Worm (Caenorhabditis elegans) whole organism, early embryonic: ENCODE results near the gene nhr-54.

Experiments used
- B0310.2 ChIP-seq: sonication (generic microtip); optimal IDR thresholded peaks from 2 replicates; lab custom pipeline; 2016; ENCODE audit warnings: mild to moderate bottlenecking, missing genetic modification characterization, missing compliant biosample characterization
- F13C5.2 ChIP-seq: sonication (generic microtip); optimal IDR thresholded peaks from 2 replicates; lab custom pipeline; 2017; ENCODE audit warnings: mild to moderate bottlenecking, missing genetic modification characterization, inconsistent platforms, missing compliant biosample characterization
- aly-1 ChIP-seq: sonication (generic microtip); optimal IDR thresholded peaks from 2 replicates; lab custom pipeline; 2016; ENCODE audit warnings: missing genetic modification characterization, missing compliant biosample characterization
- ama-1 ChIP-seq: fragments of 150-350 bp; optimal IDR thresholded peaks from 2 replicates; lab custom pipeline; 2014
- ceh-13 ChIP-seq: fragments of 200-800 bp; sonication (Bioruptor generic); optimal IDR thresholded peaks from 2 replicates; lab custom pipeline; 2018; ENCODE audit warnings: mild to moderate bottlenecking, missing genetic modification characterization, missing compliant biosample characterization
- ceh-36 ChIP-seq: sonication (generic microtip); optimal IDR thresholded peaks from 2 replicates; lab custom pipeline; 2016; ENCODE audit warnings: missing genetic modification characterization, inconsistent platforms, missing compliant biosample characterization
- ets-7 ChIP-seq: sonication (generic microtip); optimal IDR thresholded peaks from 2 replicates; lab custom pipeline; 2016; ENCODE audit warnings: missing genotype, missing genetic modification characterization, missing compliant biosample characterization
- flt-1 ChIP-seq: fragments of 200-800 bp; sonication (Bioruptor generic); IDR thresholded peaks from 2 replicates; pipeline ENCODE4 v1.3.6; 2022; ENCODE audit warnings: missing genetic modification characterization, missing compliant biosample characterization
- hmbx-1 ChIP-seq: sonication (generic microtip); optimal IDR thresholded peaks from 2 replicates; lab custom pipeline; 2016; ENCODE audit warnings: mild to moderate bottlenecking, missing genetic modification characterization, missing compliant biosample characterization
- hmg-4 ChIP-seq: fragments of 200-800 bp; sonication (Bioruptor generic); optimal IDR thresholded peaks from 2 replicates; lab custom pipeline; 2018; ENCODE audit warnings: mild to moderate bottlenecking, missing genetic modification characterization, missing compliant biosample characterization
- hnd-1 ChIP-seq: sonication (generic microtip); optimal IDR thresholded peaks from 2 replicates; lab custom pipeline; 2016; ENCODE audit warnings: missing genetic modification characterization, missing compliant biosample characterization
- pes-1 ChIP-seq: fragments of 200-800 bp; sonication (Bioruptor generic); IDR thresholded peaks from 2 replicates; pipeline ENCODE4 v1.3.6; 2022; ENCODE audit warnings: missing genetic modification reagents, missing genetic modification characterization, missing compliant biosample characterization
- scrt-1 ChIP-seq: fragments of 200-800 bp; sonication (Bioruptor generic); IDR thresholded peaks from 2 replicates; pipeline ENCODE4 v1.3.6; 2022; ENCODE audit warnings: missing genetic modification characterization, missing compliant biosample characterization
- sea-1 ChIP-seq: fragments of 200-800 bp; sonication (Bioruptor generic); conservative IDR thresholded peaks from 2 replicates; pipeline ENCODE4 v1.3.6; 2022; ENCODE audit warnings: missing genetic modification characterization, missing compliant biosample characterization
- tbx-11 ChIP-seq: fragments of 200-800 bp; sonication (Bioruptor generic); IDR thresholded peaks from 2 replicates; pipeline ENCODE4 v1.3.6; 2022; ENCODE audit warnings: missing genetic modification characterization, missing compliant biosample characterization
- tbx-37 ChIP-seq: fragments of 200-800 bp; sonication (Bioruptor generic); conservative IDR thresholded peaks from 2 replicates; pipeline ENCODE4 v1.3.6; 2022; ENCODE audit warnings: missing genetic modification reagents, missing genetic modification characterization, missing compliant biosample characterization
- tra-4 ChIP-seq: sonication (generic microtip); optimal IDR thresholded peaks from 2 replicates; lab custom pipeline; 2017; ENCODE audit warnings: missing genetic modification characterization, missing compliant biosample characterization

nhr-54 gene

DNA sequence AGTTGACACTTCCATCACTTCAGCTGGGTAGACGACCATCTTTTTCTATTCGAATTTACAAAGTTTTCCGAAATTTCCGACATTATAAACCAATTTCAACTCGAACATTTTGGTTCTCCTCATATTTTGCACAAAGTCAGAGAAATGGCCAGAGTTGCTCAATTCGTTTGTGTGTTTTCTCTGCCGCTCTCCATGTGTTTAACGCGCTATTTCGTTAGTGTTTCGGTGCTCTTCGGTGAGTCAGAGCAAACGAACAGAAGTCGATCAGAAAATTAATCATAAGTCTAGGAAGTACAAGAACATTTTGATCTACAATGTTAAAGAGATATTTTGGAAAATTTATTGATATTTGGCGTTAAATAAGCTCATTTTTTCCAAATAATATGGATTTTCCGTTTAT lies 2.9 kb upstream of the nhr-54 start, which contains the start of gene srr-3:
Gene srr-3, minus strand, starts transcription at position 101 of the 400 bp plus-strand sequence.
- TF ChIP-seq aly-1 (tag; lab: Kevin White, UChicago) (no peak), tbx-11 (GFP tag; lab: Robert Waterston, UW) (no peak), ceh-36 (tag; lab: Kevin White, UChicago) (no peak)

DNA sequence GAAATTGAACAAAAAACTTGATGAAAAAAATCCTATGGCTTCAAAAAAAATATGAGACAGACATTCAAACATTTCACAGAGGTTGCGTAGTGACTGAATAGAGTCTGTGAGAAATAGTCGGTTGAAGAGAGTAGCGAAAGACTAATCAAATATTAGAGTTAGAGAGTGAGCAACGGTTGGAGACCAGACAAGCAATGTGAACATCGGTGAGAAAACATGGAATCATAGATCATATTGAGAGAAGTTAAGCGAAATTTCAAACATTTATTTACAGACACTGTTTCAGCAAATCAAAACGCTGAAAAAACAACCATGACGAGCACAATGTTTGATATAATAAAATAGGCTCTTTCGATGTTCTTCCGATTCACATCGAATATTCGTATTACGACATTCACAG lies 922 bp upstream of the nhr-54 start:
- TF ChIP-seq tbx-11 (GFP tag; lab: Robert Waterston, UW) (no peak), tbx-37 (no peak), scrt-1 (GFP tag; lab: Robert Waterston, UW) (no peak)

DNA sequence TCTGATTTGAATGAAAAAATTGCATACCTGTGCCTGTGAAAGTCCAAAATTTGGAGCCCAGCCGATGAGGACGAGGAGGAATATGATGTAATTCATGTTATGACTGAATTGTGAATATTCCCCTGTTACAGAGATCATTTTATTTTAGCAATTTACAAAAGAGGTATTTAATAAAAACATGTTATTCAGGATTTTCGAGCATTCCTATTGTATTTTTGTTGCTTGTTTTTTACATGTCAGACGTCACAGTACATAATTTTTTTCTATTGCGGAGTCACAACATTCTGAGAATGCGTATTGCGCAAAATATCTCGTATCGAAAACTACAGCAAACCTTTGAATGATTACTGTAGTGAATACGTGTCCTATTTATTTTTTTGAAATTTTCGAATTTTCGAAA lies 2.6 kb downstream of the nhr-54 start, which contains the start of gene F36D3.14:
Gene F36D3.14, minus strand, starts transcription at position 101 of the 400 bp plus-strand sequence.
- TF ChIP-seq ceh-13 (GFP tag; lab: Kevin White, UChicago) (no peak), tbx-37 (no peak), ets-7 (tag; lab: Kevin White, UChicago) (no peak), scrt-1 (GFP tag; lab: Robert Waterston, UW) (no peak), F13C5.2 (tag; lab: Kevin White, UChicago) (no peak), hmg-4 (no peak), hmbx-1 (tag; lab: Kevin White, UChicago) (no peak), ama-1 (lab: Kevin White, UChicago) (no peak)

DNA sequence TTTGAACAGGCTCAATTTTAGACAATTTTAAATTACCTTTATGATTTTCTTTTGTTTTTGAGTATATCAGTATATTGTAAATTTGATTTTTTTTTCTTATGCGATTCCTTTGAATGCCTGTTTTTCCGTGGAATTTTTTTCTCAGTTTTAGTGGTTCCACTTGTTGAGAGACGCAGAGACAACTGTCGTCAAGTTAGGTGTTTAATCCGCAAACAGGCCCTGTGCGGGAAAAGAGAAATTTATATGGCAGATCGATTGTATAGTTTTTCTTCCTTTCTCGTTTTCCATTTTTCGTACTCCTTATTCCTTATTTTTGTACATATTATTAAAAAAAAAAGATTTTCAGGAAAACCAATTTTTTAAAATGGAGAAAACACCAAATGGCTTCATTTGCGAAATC lies 6.7 kb downstream of the nhr-54 start, which contains the start of gene F36D3.1:
Gene F36D3.1, plus strand, starts transcription at position 347 of the 400 bp plus-strand sequence.
- TF ChIP-seq ama-1 (lab: Kevin White, UChicago) = no peak
- no peak for TF ChIP-seq aly-1 (tag; lab: Kevin White, UChicago)
- TF ChIP-seq F13C5.2 (tag; lab: Kevin White, UChicago) = no peak
- TF ChIP-seq B0310.2 = no peak
- no peak for TF ChIP-seq pes-1 (GFP tag; lab: Robert Waterston, UW)
- TF ChIP-seq hmg-4 = no peak
- TF ChIP-seq sea-1 = no peak
- TF ChIP-seq ceh-13 (GFP tag; lab: Kevin White, UChicago) = no peak
- TF ChIP-seq ets-7 (tag; lab: Kevin White, UChicago) = no peak
- no peak for TF ChIP-seq flt-1
- no peak for TF ChIP-seq tbx-11 (GFP tag; lab: Robert Waterston, UW)
- no peak for TF ChIP-seq ceh-36 (tag; lab: Kevin White, UChicago)
- TF ChIP-seq hmbx-1 (tag; lab: Kevin White, UChicago) = no peak
- TF ChIP-seq scrt-1 (GFP tag; lab: Robert Waterston, UW) = no peak

DNA sequence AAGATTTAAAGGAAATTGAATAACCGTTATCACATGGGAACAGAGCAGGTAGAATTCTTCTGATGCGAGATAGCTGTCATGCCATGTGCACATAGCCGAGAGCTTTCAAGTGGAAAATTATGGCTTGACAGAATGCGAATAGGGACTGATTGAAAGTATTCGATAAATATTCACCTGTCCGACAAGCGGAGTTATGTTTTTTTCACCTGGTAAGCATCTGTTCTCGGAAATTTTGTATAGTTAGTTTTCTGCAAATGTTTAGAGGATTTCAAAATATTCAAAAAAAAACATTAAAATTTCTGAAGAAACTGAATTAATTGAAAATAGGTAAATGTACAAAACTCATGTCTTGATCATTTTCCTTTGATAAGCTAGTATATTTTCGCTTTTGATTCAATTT lies 8.2 kb downstream of the nhr-54 start, which contains the start of gene srh-136:
Gene srh-136, minus strand, starts transcription at position 93 of the 400 bp plus-strand sequence.
- TF ChIP-seq ceh-13 (GFP tag; lab: Kevin White, UChicago) = no peak
- no peak for TF ChIP-seq hnd-1 (tag; lab: Kevin White, UChicago)
- TF ChIP-seq sea-1 = no peak
- TF ChIP-seq B0310.2 = no peak
- TF ChIP-seq tra-4 (tag; lab: Kevin White, UChicago) = no peak
- TF ChIP-seq F13C5.2 (tag; lab: Kevin White, UChicago) = no peak
- TF ChIP-seq aly-1 (tag; lab: Kevin White, UChicago) = no peak
- no peak for TF ChIP-seq flt-1

DNA sequence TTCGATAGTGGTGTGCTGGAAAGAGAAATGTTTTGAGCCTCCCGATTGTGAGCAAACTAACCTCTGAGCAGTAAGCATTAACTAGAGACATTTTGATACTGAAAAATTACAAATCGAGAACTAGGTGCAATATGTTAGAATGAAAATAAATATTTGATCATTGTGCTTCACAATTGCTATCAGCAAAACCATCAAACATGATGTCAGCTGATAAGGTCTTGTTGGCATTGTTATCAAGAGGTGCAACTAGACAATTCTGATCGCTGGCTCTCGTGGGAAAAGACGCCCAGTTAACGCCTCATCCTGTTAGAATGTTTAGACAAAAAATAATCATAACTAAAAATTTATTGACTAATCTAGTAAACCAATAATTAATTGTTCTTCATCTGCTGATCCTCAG lies 11.4 kb downstream of the nhr-54 start, which contains the start of gene comt-2:
Gene comt-2, minus strand, starts transcription at position 131 of the 400 bp plus-strand sequence.
- TF ChIP-seq hmg-4 (no peak), hmbx-1 (tag; lab: Kevin White, UChicago) (no peak), ceh-36 (tag; lab: Kevin White, UChicago) (no peak), hnd-1 (tag; lab: Kevin White, UChicago) (no peak), B0310.2 (no peak), tbx-11 (GFP tag; lab: Robert Waterston, UW) (no peak), tbx-37 (no peak), ama-1 (lab: Kevin White, UChicago) (no peak), flt-1 (no peak), F13C5.2 (tag; lab: Kevin White, UChicago) (no peak), scrt-1 (GFP tag; lab: Robert Waterston, UW) (no peak), pes-1 (GFP tag; lab: Robert Waterston, UW) (no peak), aly-1 (tag; lab: Kevin White, UChicago) (no peak), ets-7 (tag; lab: Kevin White, UChicago) (no peak), tra-4 (tag; lab: Kevin White, UChicago) (no peak), ceh-13 (GFP tag; lab: Kevin White, UChicago) (no peak), sea-1 (no peak)

DNA sequence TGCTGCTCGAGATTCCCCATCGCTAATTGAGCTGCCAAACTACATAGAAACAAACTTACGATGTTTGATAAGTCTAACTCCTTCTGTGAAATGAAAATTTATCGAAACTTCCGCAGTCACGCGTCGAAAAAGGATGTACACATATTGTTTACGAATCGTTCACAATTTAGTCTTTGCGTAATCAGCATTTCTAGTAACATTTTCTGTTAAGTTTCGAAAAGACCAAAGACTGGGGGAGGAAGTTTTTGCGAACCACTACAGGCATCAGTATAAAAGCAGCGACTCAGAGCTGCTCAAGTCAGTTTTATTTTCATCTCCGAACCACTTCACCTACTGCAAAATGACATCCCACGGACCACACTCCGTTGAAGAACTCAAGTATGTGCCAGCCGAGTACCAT lies 17.6 kb downstream of the nhr-54 start, which contains the start of gene sqst-4:
Gene sqst-4, plus strand, starts transcription at position 301 of the 400 bp plus-strand sequence.
- TF ChIP-seq ama-1 (lab: Kevin White, UChicago) (no peak), tbx-37 (no peak), tbx-11 (GFP tag; lab: Robert Waterston, UW) (no peak), aly-1 (tag; lab: Kevin White, UChicago) (no peak), ets-7 (tag; lab: Kevin White, UChicago) (no peak), flt-1 (no peak), tra-4 (tag; lab: Kevin White, UChicago) (no peak), hmbx-1 (tag; lab: Kevin White, UChicago) (no peak), pes-1 (GFP tag; lab: Robert Waterston, UW) (no peak), scrt-1 (GFP tag; lab: Robert Waterston, UW) (no peak), ceh-36 (tag; lab: Kevin White, UChicago) (no peak), hnd-1 (tag; lab: Kevin White, UChicago) (no peak), F13C5.2 (tag; lab: Kevin White, UChicago) (no peak), ceh-13 (GFP tag; lab: Kevin White, UChicago) (no peak), sea-1 (no peak), B0310.2 (no peak), hmg-4 (no peak)

DNA sequence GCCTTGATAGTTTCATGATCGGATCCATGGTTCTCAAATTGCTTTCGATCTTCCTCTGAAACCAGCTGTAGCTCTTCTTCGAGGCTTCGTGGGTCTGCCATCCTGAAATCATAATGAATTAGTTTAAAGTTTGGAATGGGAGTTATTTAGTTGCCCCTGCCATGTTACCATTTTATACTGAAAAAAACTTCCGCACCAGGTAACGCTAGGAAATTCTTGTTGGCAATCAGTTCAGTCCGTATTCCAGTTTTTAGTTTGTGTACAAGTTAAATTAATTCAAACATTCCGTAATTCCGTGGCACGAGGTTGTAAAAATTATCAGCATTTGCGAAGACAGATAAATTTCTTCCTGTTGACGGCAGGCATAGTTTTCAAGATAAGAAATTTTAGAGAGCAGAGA lies 18.3 kb downstream of the nhr-54 start, which contains the start of gene Y32B12A.5:
Gene Y32B12A.5, minus strand, starts transcription at position 101 of the 400 bp plus-strand sequence.
- TF ChIP-seq F13C5.2 (tag; lab: Kevin White, UChicago) = no peak
- no peak for TF ChIP-seq ama-1 (lab: Kevin White, UChicago)
- TF ChIP-seq ceh-36 (tag; lab: Kevin White, UChicago) = no peak
- no peak for TF ChIP-seq tbx-11 (GFP tag; lab: Robert Waterston, UW)
- TF ChIP-seq scrt-1 (GFP tag; lab: Robert Waterston, UW) = no peak
- TF ChIP-seq hmg-4 = no peak
- TF ChIP-seq B0310.2 = no peak
- no peak for TF ChIP-seq hmbx-1 (tag; lab: Kevin White, UChicago)
- no peak for TF ChIP-seq pes-1 (GFP tag; lab: Robert Waterston, UW)
